Fruit fly (Drosophila melanogaster): ENCODE data around the gene ens.

DNA sequence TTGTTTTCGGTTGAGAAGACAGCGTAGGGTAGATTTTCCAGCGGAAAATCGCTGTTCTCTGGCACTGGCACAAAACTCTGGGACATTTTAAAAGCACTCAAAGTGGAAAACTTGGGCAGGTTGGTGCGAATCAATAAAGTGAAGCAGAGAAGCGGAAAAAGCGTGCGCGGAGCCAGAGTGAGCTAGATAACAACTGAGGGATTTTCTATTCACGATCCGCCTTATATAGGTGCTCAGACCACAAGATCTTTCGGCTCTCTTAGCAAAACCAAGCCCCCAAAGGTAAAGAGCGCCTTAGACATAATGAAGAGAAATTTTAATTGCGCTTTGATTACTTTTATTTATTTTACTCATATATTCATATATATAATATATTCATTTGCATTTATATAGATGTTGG is 60.6 kb downstream of the ens start, which contains the start of gene Faa:
- TF ChIP-seq CG15710 (tag; optimal IDR thresholded peaks at IDR 0.05) (no peak), Snoo (tag; optimal IDR thresholded peaks at IDR 0.05) (no peak), EcR (GFP tag; optimal IDR thresholded peaks at IDR 0.05) (no peak), CG17806 (tag; optimal IDR thresholded peaks at IDR 0.05) (no peak), CG10348 (GFP tag; IDR thresholded peaks at IDR 0.05) (no peak), CG8159 (tag; optimal IDR thresholded peaks at IDR 0.05) (no peak)
